Fruit fly (Drosophila melanogaster): ENCODE results near the gene neb.

Gene neb

DNA sequence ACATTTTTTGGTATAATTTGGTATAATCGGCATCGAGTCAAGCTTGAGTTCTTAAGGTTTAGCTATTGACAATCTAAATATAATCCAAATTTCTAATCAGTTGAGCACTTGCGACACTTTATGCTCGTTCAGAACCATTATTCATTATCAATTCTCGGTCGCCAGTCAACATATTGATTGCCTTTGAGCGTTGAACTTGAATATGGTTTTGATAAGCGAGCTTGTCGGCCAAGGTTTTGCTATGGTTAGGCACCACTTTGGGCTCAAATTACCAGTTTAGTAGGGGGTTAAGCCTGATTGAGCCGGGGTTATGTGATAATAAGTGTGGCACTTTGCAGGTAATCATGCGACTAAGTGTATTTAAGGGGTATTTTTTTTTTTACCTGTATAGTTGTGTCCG is 1.2 kb upstream of the neb start:
- TF ChIP-seq CG14655 (GFP tag; optimal IDR thresholded peaks at IDR 0.05): no peak
- TF ChIP-seq CG8301 (tag; optimal IDR thresholded peaks at IDR 0.05): no peak
- no peak for TF ChIP-seq Ets98B (GFP tag; IDR thresholded peaks at IDR 0.05)

dm6 chr2L:20077423-20078401 is 2.2 kb downstream of the neb start:
- TF ChIP-seq CG10348 (GFP tag; IDR thresholded peaks at IDR 0.05) (no peak), EcR (GFP tag; optimal IDR thresholded peaks at IDR 0.05) (peak; percentile 59)

dm6 chr2L:20078880-20079279 is 3.3 kb downstream of the neb start:
- TF ChIP-seq CG17806 (tag; optimal IDR thresholded peaks at IDR 0.05) (no peak), Pif1A (GFP tag; optimal IDR thresholded peaks at IDR 0.05) (peak; percentile 11)

DNA sequence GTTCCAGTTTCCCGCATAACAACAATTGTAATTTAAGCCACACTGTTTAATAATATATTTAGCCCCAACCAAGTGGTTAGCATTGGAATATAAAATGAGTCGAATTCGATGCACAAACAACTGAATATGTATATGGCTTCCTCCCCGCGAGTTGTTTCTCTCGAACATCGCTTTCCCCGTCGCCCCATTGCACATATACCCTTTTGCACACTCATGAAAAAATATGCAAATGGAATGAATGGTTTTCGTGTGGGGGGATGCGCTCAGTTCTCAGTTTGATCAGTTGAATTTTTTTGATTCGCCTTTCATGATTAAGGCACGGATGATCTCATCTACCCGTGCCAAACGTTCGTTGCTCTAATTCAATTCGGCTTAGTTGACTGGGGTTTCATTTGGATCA is 5.2 kb downstream of the neb start:
- TF ChIP-seq CG14655 (GFP tag; optimal IDR thresholded peaks at IDR 0.05) (no peak), Ets98B (GFP tag; IDR thresholded peaks at IDR 0.05) (no peak), CG4496 (GFP tag; IDR thresholded peaks at IDR 0.05) (0 out of 3 replicates have a peak, but pooled peaks have one; percentile 24), CG15710 (tag; optimal IDR thresholded peaks at IDR 0.05) (no peak), gl (tag; optimal IDR thresholded peaks at IDR 0.05) (peak; percentile 5), Pif1B (GFP tag; optimal IDR thresholded peaks at IDR 0.05) (no peak), CG32121 (GFP tag; IDR thresholded peaks at IDR 0.05) (0 out of 2 replicates have a peak, but pooled peaks have one; percentile 14), Pif1A (GFP tag; optimal IDR thresholded peaks at IDR 0.05) (no peak), CG8301 (tag; optimal IDR thresholded peaks at IDR 0.05) (no peak), Snoo (tag; optimal IDR thresholded peaks at IDR 0.05) (no peak), EcR (GFP tag; optimal IDR thresholded peaks at IDR 0.05) (no peak), CG13204 (GFP tag; optimal IDR thresholded peaks at IDR 0.05) (no peak), CG17806 (tag; optimal IDR thresholded peaks at IDR 0.05) (no peak), CG10348 (GFP tag; IDR thresholded peaks at IDR 0.05) (no peak), fd96Ca (GFP tag; IDR thresholded peaks at IDR 0.05) (no peak), CG34367 (tag; optimal IDR thresholded peaks at IDR 0.05) (no peak), CG9948 (tag; optimal IDR thresholded peaks at IDR 0.05) (no peak), CG8159 (tag; optimal IDR thresholded peaks at IDR 0.05) (no peak), CG12605 (GFP tag; IDR thresholded peaks at IDR 0.05) (no peak), D1 (tag; optimal IDR thresholded peaks at IDR 0.05) (no peak), rn (GFP tag; IDR thresholded peaks at IDR 0.05) (no peak)

dm6 chr2L:20082155-20082964 is 6.8 kb downstream of the neb start:
- peak; percentile 51 for TF ChIP-seq CG13204 (GFP tag; optimal IDR thresholded peaks at IDR 0.05)
- no peak for TF ChIP-seq gl (tag; optimal IDR thresholded peaks at IDR 0.05)
- TF ChIP-seq EcR (GFP tag; optimal IDR thresholded peaks at IDR 0.05): peak; percentile 50

dm6 chr2L:20082965-20083855 is 7.7 kb downstream of the neb start:
- TF ChIP-seq Snoo (tag; optimal IDR thresholded peaks at IDR 0.05) (peak; percentile 17), EcR (GFP tag; optimal IDR thresholded peaks at IDR 0.05) (peak; percentile 6), Ets98B (GFP tag; IDR thresholded peaks at IDR 0.05) (peak; percentile 53), D1 (tag; optimal IDR thresholded peaks at IDR 0.05) (no peak), CG8159 (tag; optimal IDR thresholded peaks at IDR 0.05) (peak; percentile 38), CG17806 (tag; optimal IDR thresholded peaks at IDR 0.05) (peak; percentile 41), CG8301 (tag; optimal IDR thresholded peaks at IDR 0.05) (peak; percentile 39), Pif1A (GFP tag; optimal IDR thresholded peaks at IDR 0.05) (peak; percentile 24), fd96Ca (GFP tag; IDR thresholded peaks at IDR 0.05) (0 out of 3 replicates have a peak, but pooled peaks have one; percentile 21), Pif1B (GFP tag; optimal IDR thresholded peaks at IDR 0.05) (no peak), CG14655 (GFP tag; optimal IDR thresholded peaks at IDR 0.05) (peak; percentile 28), CG12605 (GFP tag; IDR thresholded peaks at IDR 0.05) (no peak), CG15710 (tag; optimal IDR thresholded peaks at IDR 0.05) (peak; percentile 40), CG32121 (GFP tag; IDR thresholded peaks at IDR 0.05) (peak; percentile 27; the same call in 1 of the 2 replicates), gl (tag; optimal IDR thresholded peaks at IDR 0.05) (no peak), CG4496 (GFP tag; IDR thresholded peaks at IDR 0.05) (peak; percentile 68), CG34367 (tag; optimal IDR thresholded peaks at IDR 0.05) (peak; percentile 14), CG9948 (tag; optimal IDR thresholded peaks at IDR 0.05) (peak; percentile 14)
